Fruit fly (Drosophila melanogaster) whole organism, pupa: Measurements from ENCODE around the gene CG3071.

Experiments
- CG10348 ChIP-seq: fragments of 200-800 bp; sonication (Bioruptor generic); IDR thresholded peaks from 2 replicates; pipeline ENCODE4 v1.3.6; 2022; ENCODE audit warnings: missing biosample characterization, missing genetic modification characterization
- CG13204 ChIP-seq: fragments of 200-800 bp; sonication (Bioruptor generic); optimal IDR thresholded peaks from 2 replicates; lab custom pipeline; 2018; ENCODE audit warnings: missing biosample characterization, mild to moderate bottlenecking, missing genetic modification characterization, moderate library complexity
- CG14655 ChIP-seq: fragments of 200-800 bp; sonication (Bioruptor generic); optimal IDR thresholded peaks from 3 replicates; lab custom pipeline; 2017; ENCODE audit warnings: mild to moderate bottlenecking, missing biosample characterization, missing genetic modification reagents, missing genetic modification characterization
- CG17806 ChIP-seq: fragments of 200-800 bp; sonication (Bioruptor generic); optimal IDR thresholded peaks from 2 replicates; lab custom pipeline; 2018; ENCODE audit warnings: missing biosample characterization, mild to moderate bottlenecking, missing genetic modification characterization, moderate library complexity
- CG8159 ChIP-seq: fragments of 200-800 bp; sonication (Bioruptor generic); optimal IDR thresholded peaks from 3 replicates; lab custom pipeline; 2018; ENCODE audit warnings: missing biosample characterization, mild to moderate bottlenecking, missing genetic modification characterization, moderate library complexity
- CG9948 ChIP-seq: fragments of 200-800 bp; sonication (Bioruptor generic); optimal IDR thresholded peaks from 2 replicates; lab custom pipeline; 2018; ENCODE audit warnings: missing biosample characterization, mild to moderate bottlenecking, missing genetic modification characterization, moderate library complexity
- D1 ChIP-seq: fragments of 200-800 bp; sonication (Bioruptor generic); optimal IDR thresholded peaks from 2 replicates; lab custom pipeline; 2018; ENCODE audit warnings: missing biosample characterization, mild to moderate bottlenecking, missing genetic modification characterization, moderate library complexity
- Ets98B ChIP-seq: fragments of 200-800 bp; sonication (Bioruptor generic); IDR thresholded peaks from 2 replicates; pipeline ENCODE4 v1.3.6; 2022; ENCODE audit warnings: missing biosample characterization, missing genetic modification characterization
- Pif1A ChIP-seq: fragments of 200-800 bp; sonication (Bioruptor generic); optimal IDR thresholded peaks from 3 replicates; lab custom pipeline; 2016; ENCODE audit warnings: missing biosample characterization, missing genetic modification characterization
- Pif1B ChIP-seq: fragments of 200-800 bp; sonication (Bioruptor generic); optimal IDR thresholded peaks from 3 replicates; lab custom pipeline; 2016; ENCODE audit warnings: missing biosample characterization, missing genetic modification characterization
- Snoo ChIP-seq: fragments of 200-800 bp; sonication (Bioruptor generic); optimal IDR thresholded peaks from 3 replicates; lab custom pipeline; 2017; ENCODE audit warnings: missing biosample characterization, mild to moderate bottlenecking, missing genetic modification characterization, inconsistent platforms
- fd96Ca ChIP-seq: fragments of 200-800 bp; sonication (Bioruptor generic); IDR thresholded peaks from 3 replicates; pipeline ENCODE4 v1.3.6; 2022; ENCODE audit warnings: missing biosample characterization, missing genetic modification characterization
- gl ChIP-seq: fragments of 200-800 bp; sonication (Bioruptor generic); optimal IDR thresholded peaks from 2 replicates; lab custom pipeline; 2018; ENCODE audit warnings: missing biosample characterization, mild to moderate bottlenecking, missing genetic modification characterization
- rn ChIP-seq: fragments of 200-800 bp; sonication (Bioruptor generic); IDR thresholded peaks from 2 replicates; pipeline ENCODE4 v1.3.6; 2022; ENCODE audit warnings: missing biosample characterization, missing genetic modification characterization

DNA sequence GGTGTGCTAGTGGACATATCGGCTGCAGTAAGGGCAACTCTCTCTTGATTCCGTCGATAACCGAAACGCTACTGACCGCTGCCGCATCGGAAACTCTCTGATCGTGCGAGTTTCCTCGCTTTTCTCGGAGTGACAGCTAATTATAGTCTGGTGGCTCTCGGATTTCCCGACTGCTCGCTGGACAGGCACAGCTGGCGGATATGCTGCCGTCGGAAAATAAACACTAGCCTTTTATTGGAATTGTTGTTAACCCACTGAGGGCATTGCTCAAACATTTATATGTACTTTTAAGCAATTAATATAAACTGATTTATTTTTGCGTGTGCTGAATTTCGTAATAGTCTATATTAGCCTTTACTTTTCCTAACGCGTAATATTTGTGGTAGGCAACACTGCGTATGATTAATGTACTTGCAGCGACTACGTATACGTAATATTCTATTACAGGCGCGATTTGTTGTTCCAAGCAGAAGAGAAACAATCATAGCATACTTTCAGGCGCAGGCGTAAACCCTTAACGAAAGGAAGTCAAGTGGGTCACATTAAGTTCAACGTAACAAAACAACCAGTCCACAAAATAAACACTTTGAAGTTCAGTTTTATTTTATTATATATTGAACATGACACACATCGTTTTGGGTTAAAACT is 48.8 kb upstream of the CG3071 start, which contains the start of gene SmydA-8:
- no peak for TF ChIP-seq CG10348 (GFP tag; lab: Robert Waterston, UW)
- TF ChIP-seq fd96Ca (GFP tag; lab: Robert Waterston, UW) = no peak
- no peak for TF ChIP-seq Pif1B (GFP tag; lab: Kevin White, UChicago)
- no peak for TF ChIP-seq CG17806 (tag; lab: Kevin White, UChicago)
- TF ChIP-seq rn = no peak
- TF ChIP-seq Snoo (tag; lab: Kevin White, UChicago) = no peak
- TF ChIP-seq CG14655 (GFP tag; lab: Kevin White, UChicago) = no peak
- TF ChIP-seq Ets98B = no peak
- no peak for TF ChIP-seq CG13204 (GFP tag; lab: Kevin White, UChicago)
- TF ChIP-seq Pif1A (GFP tag; lab: Kevin White, UChicago) = peak; percentile 16
- no peak for TF ChIP-seq D1 (tag; lab: Kevin White, UChicago)
- TF ChIP-seq gl = no peak
- TF ChIP-seq CG9948 (tag; lab: Kevin White, UChicago) = no peak
- TF ChIP-seq CG8159 (tag; lab: Kevin White, UChicago) = no peak
